Worm (Caenorhabditis elegans) whole organism, L4 larva: ENCODE data around the gene mtrr-1.
A peak's percentile ranks its signal among the peaks of the same experiment; 100 is the strongest.

Experiments
- F37D6.2 ChIP-seq: sonication (generic microtip); optimal IDR thresholded peaks from 2 replicates; lab custom pipeline; 2016; ENCODE audit warnings: mild to moderate bottlenecking, missing genetic modification characterization, missing compliant biosample characterization
- R02D3.7 ChIP-seq: fragments of 150-350 bp; sonication (generic microtip); optimal IDR thresholded peaks from 3 replicates; lab custom pipeline; 2014; ENCODE audit warnings: missing biosample characterization, missing genetic modification characterization
- T20F7.1 ChIP-seq: fragments of 200-800 bp; sonication (Bioruptor generic); optimal IDR thresholded peaks from 2 replicates; lab custom pipeline; 2018; ENCODE audit warnings: mild to moderate bottlenecking, missing genetic modification characterization, missing compliant biosample characterization
- T26A8.4 ChIP-seq: fragments of 200-800 bp; sonication (Bioruptor generic); IDR thresholded peaks from 2 replicates; pipeline ENCODE4 v1.3.6; 2022; ENCODE audit warnings: missing genetic modification characterization, missing compliant biosample characterization
- Y48G9A.11 ChIP-seq: fragments of 200-800 bp; sonication (Bioruptor generic); IDR thresholded peaks from 2 replicates; pipeline ENCODE4 v1.3.6; 2022; ENCODE audit warnings: missing genetic modification reagents, missing genetic modification characterization, missing compliant biosample characterization
- Y5F2A.4 ChIP-seq: fragments of 200-800 bp; sonication (Bioruptor generic); optimal IDR thresholded peaks from 2 replicates; lab custom pipeline; 2018; ENCODE audit warnings: mild to moderate bottlenecking, missing genetic modification characterization, missing compliant biosample characterization
- aha-1 ChIP-seq: fragments of 150-350 bp; peaks from one replicate; lab custom pipeline; 2014; ENCODE audit warnings: missing biosample characterization, missing genetic modification characterization
- ama-1 ChIP-seq: fragments of 150-350 bp; optimal IDR thresholded peaks from 2 replicates; lab custom pipeline; 2014; ENCODE audit warnings: inconsistent platforms, mixed read lengths
- arid-1 ChIP-seq: fragments of 200-800 bp; sonication (Bioruptor generic); conservative IDR thresholded peaks from 2 replicates; pipeline ENCODE4 v1.3.6; 2022; ENCODE audit warnings: missing genetic modification reagents, missing genetic modification characterization, missing compliant biosample characterization
- ceh-32 ChIP-seq: sonication (generic microtip); optimal IDR thresholded peaks from 2 replicates; lab custom pipeline; 2016; ENCODE audit warnings: mild to moderate bottlenecking, missing genetic modification characterization, missing compliant biosample characterization; ENCODE audit not compliant: poor library complexity
- ceh-44 ChIP-seq: fragments of 200-800 bp; sonication (Bioruptor generic); IDR thresholded peaks from 2 replicates; pipeline ENCODE4 v1.3.6; 2022; ENCODE audit warnings: missing genetic modification reagents, missing genetic modification characterization, missing compliant biosample characterization
- ceh-62 ChIP-seq: sonication (generic microtip); optimal IDR thresholded peaks from 2 replicates; lab custom pipeline; 2017; ENCODE audit warnings: missing biosample characterization, missing genetic modification characterization
- cey-2 ChIP-seq: sonication (generic microtip); optimal IDR thresholded peaks from 3 replicates; lab custom pipeline; 2017; ENCODE audit warnings: missing genetic modification characterization, mild to moderate bottlenecking, missing compliant biosample characterization, antibody characterized with exemption, borderline replicate concordance; ENCODE audit not compliant: insufficient read depth
- ctbp-1 ChIP-seq: fragments of 200-800 bp; sonication (Bioruptor generic); IDR thresholded peaks from 2 replicates; pipeline ENCODE4 v1.3.6; 2022; ENCODE audit warnings: missing genetic modification reagents, missing genetic modification characterization, missing compliant biosample characterization
- daf-8 ChIP-seq: fragments of 200-800 bp; sonication (Bioruptor generic); IDR thresholded peaks from 2 replicates; pipeline ENCODE4 v1.3.6; 2022; ENCODE audit warnings: missing genetic modification characterization, missing compliant biosample characterization
- egl-43 ChIP-seq: fragments of 200-800 bp; sonication (Bioruptor generic); IDR thresholded peaks from 2 replicates; pipeline ENCODE4 v1.3.6; 2022; ENCODE audit warnings: missing genetic modification reagents, missing genetic modification characterization, missing compliant biosample characterization
- hmg-1.1 ChIP-seq: fragments of 200-800 bp; sonication (Bioruptor generic); IDR thresholded peaks from 2 replicates; pipeline ENCODE4 v1.3.6; 2022; ENCODE audit warnings: missing genetic modification reagents, missing genetic modification characterization, missing compliant biosample characterization
- lin-13 ChIP-seq: fragments of 150-350 bp; optimal IDR thresholded peaks from 2 replicates; lab custom pipeline; 2014; ENCODE audit warnings: missing biosample characterization, missing genetic modification reagents, missing genetic modification characterization
- lin-15B ChIP-seq: fragments of 150-350 bp; sonication (generic microtip); optimal IDR thresholded peaks from 3 replicates; lab custom pipeline; 2014; ENCODE audit warnings: missing biosample characterization, missing genetic modification characterization
- lin-39 ChIP-seq: fragments of 150-350 bp; optimal IDR thresholded peaks from 2 replicates; lab custom pipeline; 2014; ENCODE audit warnings: missing biosample characterization, missing genetic modification reagents, missing genetic modification characterization
- lsy-2 ChIP-seq, 2 experiments: fragments of 150-350 bp in 1 of 2; sonication (generic microtip) in 1 of 2; optimal IDR thresholded peaks; 2 replicates each; lab custom pipeline; 2014 to 2017; ENCODE audit warnings: missing biosample characterization in 2 of 2, missing genetic modification characterization in 2 of 2
- mep-1 ChIP-seq: fragments of 150-350 bp; sonication (generic microtip); optimal IDR thresholded peaks from 3 replicates; lab custom pipeline; 2014; ENCODE audit warnings: missing biosample characterization, missing genetic modification characterization
- nhr-48 ChIP-seq: sonication (generic microtip); optimal IDR thresholded peaks from 2 replicates; lab custom pipeline; 2016; ENCODE audit warnings: mild to moderate bottlenecking, missing genetic modification characterization, missing compliant biosample characterization
- nhr-77 ChIP-seq: fragments of 150-350 bp; optimal IDR thresholded peaks from 2 replicates; lab custom pipeline; 2014; ENCODE audit warnings: missing biosample characterization, missing genetic modification characterization
- rbr-2 ChIP-seq: sonication (generic microtip); optimal IDR thresholded peaks from 2 replicates; lab custom pipeline; 2016; ENCODE audit warnings: missing genotype, missing genetic modification characterization, missing compliant biosample characterization
- set-16 ChIP-seq: fragments of 200-800 bp; sonication (Bioruptor generic); IDR thresholded peaks from 2 replicates; pipeline ENCODE4 v1.3.6; 2022; ENCODE audit warnings: missing genetic modification reagents, missing genetic modification characterization, missing compliant biosample characterization
- spr-1 ChIP-seq: sonication (generic microtip); optimal IDR thresholded peaks from 2 replicates; lab custom pipeline; 2016; ENCODE audit warnings: mild to moderate bottlenecking, missing genetic modification characterization, missing compliant biosample characterization
- unc-130 ChIP-seq: sonication (generic microtip); optimal IDR thresholded peaks from 2 replicates; lab custom pipeline; 2016; ENCODE audit warnings: missing genetic modification reagents, missing genetic modification characterization, missing compliant biosample characterization
- unc-62 ChIP-seq, 3 experiments: fragments of 150-350 bp in 1 of 3; sonication (generic microtip); optimal IDR thresholded peaks in 2 of 3; peaks in 1 of 3; 1 replicate in 1 of 3; 2 replicates in 2 of 3; lab custom pipeline; 2014 to 2017; ENCODE audit warnings: missing biosample characterization in 3 of 3, missing genetic modification characterization in 3 of 3, missing genetic modification reagents in 3 of 3, missing genotype in 1 of 3
- zag-1 ChIP-seq: fragments of 150-350 bp; optimal IDR thresholded peaks from 2 replicates; lab custom pipeline; 2014; ENCODE audit warnings: missing biosample characterization, missing genetic modification characterization
- ztf-11 ChIP-seq: fragments of 150-350 bp; optimal IDR thresholded peaks from 2 replicates; lab custom pipeline; 2014; ENCODE audit warnings: missing biosample characterization, missing genetic modification characterization

The mtrr-1 gene

DNA sequence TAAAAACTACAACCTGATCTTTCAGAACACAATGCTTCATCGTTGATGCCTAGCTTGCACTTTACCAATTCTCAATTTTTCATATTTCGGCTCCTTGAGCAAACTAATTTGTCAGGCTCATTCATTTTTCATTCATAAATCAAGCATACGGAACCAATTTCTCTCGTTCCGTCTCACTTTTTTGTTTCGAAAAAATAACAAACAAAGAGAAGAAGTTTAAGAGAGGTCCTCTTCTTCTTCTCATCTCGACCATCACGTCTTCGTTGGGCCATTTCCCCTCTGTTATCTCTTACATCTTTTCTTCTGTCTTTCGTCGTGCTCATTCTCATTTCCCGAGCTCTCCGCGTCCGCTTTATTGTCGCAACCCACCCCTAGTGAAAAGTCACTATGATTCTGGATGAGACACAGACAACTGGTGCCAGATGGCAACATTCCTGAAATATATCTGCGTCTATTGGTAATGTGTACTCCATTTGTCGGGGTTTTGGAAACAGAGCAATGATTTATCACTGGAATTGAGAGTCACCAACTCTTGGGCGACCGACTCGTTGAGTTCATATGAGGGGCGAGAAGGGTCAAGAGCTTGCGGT is 21.0 kb upstream of the mtrr-1 start (continued):
- TF ChIP-seq hmg-1.1 (GFP tag; lab: Robert Waterston, UW) (peak; percentile 25; the same call in 1 of the 2 replicates), arid-1 (no peak), Y5F2A.4 (GFP tag; lab: Kevin White, UChicago) (no peak), nhr-48 (tag; lab: Kevin White, UChicago) (no peak), aha-1 (peak; percentile 96), cey-2 (tag; lab: Kevin White, UChicago) (no peak), lsy-2 (tag; optimal IDR thresholded peaks at IDR 0.05; lab: Kevin White, UChicago) (peak in 1 of 2 experiments; percentile 41), unc-62 (GFP tag; optimal IDR thresholded peaks at IDR 0.05 in 1 of 2; lab: Kevin White, UChicago) (peak in 1 of 2 experiments; percentile 59), unc-62 (tag; optimal IDR thresholded peaks at IDR 0.05; lab: Kevin White, UChicago) (no peak), zag-1 (tag; lab: Kevin White, UChicago) (no peak), lin-39 (tag; lab: Kevin White, UChicago) (no peak), mep-1 (tag; lab: Kevin White, UChicago) (no peak), Y48G9A.11 (no peak), nhr-77 (no peak), ceh-62 (tag; lab: Kevin White, UChicago) (no peak), spr-1 (tag; lab: Kevin White, UChicago) (no peak), T20F7.1 (GFP tag; lab: Kevin White, UChicago) (no peak), ceh-44 (GFP tag; lab: Robert Waterston, UW) (no peak), ctbp-1 (GFP tag; lab: Robert Waterston, UW) (no peak), F37D6.2 (no peak), egl-43 (peak; percentile 52; the same call in 1 of the 2 replicates), ztf-11 (tag; lab: Kevin White, UChicago) (no peak)

DNA sequence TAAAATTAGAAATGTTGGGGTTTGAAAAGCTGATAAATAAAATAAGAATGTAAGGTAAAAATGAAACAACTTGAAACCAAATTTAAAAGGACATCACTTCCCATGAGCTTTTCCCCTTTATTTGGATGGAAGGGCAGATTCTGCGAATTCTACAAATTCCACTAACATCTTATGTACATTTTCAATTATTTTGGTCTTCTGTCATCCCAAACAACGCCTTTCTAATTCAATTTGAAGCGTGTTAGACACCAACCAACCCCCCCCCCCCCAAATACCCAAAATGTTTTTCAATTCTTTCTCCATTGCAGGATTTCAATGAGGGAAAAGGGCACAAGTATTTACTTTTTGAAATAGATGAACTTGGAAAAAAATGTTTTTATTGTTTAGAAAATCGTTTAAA is 20.1 kb upstream of the mtrr-1 start:
- TF ChIP-seq aha-1 (peak; percentile 64), lin-13 (GFP tag; lab: Kevin White, UChicago) (no peak)
- TF ChIP-seq, all 104 proteins: peak for 1

DNA sequence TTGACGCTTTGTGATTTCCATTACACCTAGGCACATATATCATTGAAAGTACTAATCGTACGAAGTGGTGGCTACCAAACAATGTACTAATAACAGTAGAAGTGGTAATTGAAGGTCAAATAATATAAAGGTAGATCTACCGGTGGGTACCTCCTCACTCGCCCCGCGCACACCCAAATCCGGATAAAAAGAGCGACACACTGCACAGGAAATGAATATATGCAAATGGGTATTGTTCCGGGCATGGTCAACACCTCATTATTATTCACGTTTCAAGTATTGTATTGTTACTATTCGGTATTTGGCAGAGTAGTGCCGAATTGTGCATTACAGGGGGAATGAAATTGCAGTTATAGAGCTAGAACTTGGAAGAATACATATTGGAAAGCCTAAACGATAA is 19.5 kb upstream of the mtrr-1 start:
- TF ChIP-seq mep-1 (tag; lab: Kevin White, UChicago), result no peak
- no peak for TF ChIP-seq aha-1
- TF ChIP-seq ama-1 (lab: Kevin White, UChicago), result no peak

DNA sequence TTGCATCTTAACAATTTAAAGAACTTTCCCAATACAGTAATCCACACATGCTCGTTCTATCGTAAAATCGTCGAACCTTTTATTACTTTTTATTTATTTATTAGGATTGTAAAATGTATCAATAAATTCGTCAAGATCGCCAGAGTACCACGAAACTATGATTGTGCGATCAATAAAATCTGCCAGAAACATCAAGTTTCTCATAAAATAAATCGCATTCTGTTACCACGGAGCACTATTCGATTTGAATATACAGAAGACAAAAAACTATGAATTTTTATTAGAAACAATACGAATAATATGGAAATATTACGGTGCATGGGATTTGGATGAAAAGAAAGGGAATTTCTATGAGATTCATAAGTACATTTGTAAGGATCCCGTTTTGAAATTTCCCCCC is 19.0 kb upstream of the mtrr-1 start, which contains the start of gene C01G6.2:
Gene C01G6.2 (plus strand): TSS at position 301 of the 400 bp plus-strand sequence.
- no peak for TF ChIP-seq ceh-32
- no peak for TF ChIP-seq lin-15B (tag; lab: Kevin White, UChicago)
- TF ChIP-seq set-16, result no peak
- TF ChIP-seq unc-62 (GFP tag; optimal IDR thresholded peaks at IDR 0.05 in 1 of 2; lab: Kevin White, UChicago), result peak in 1 of 2 experiments; percentile 17
- no peak for TF ChIP-seq unc-62 (tag; optimal IDR thresholded peaks at IDR 0.05; lab: Kevin White, UChicago)
- TF ChIP-seq R02D3.7 (tag; lab: Kevin White, UChicago), result no peak

DNA sequence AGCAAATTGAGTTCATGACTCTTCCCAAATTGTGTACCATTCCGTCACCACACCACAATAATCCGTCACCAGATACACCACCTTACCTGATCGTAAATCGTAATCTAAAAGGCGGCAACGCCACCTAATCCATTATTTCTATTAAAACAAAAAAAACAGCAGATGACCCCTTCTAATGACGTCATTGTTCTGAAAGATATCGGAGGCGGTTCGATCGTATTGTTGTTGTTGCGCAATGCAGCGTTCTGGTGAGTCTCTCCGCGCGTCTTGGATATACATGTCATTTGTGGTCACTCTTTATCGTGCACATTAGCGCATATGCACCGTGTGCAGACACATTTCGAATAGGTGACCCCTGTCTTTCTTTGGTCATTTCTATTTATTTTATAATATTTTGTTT is 16.8 kb upstream of the mtrr-1 start:
- TF ChIP-seq unc-62 (GFP tag; optimal IDR thresholded peaks at IDR 0.05 in 1 of 2; lab: Kevin White, UChicago), result peak in 1 of 2 experiments; percentile 30
- no peak for TF ChIP-seq unc-62 (tag; optimal IDR thresholded peaks at IDR 0.05; lab: Kevin White, UChicago)
- TF ChIP-seq rbr-2, result no peak

DNA sequence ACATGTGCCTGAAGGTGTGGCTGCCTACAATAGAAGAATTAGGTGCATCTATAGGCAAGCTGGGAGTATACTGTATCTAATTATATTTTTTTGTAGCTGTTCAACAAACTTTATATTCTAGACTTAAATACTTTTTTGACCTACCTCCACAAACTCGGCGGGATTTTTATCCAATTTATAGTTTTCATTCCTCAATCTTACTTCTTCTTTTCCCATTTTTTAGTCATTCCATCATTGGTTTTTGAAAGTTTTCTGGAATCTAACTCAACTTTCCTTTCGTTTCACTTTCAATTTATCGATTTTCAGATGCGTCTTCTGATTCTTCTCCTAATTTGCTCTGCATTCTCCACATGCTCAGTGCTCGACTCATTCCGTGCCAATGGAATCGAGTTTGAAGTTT is 16.2 kb upstream of the mtrr-1 start, which contains the start of gene C01G6.3:
Gene C01G6.3 (plus strand): TSS at position 301 of the 400 bp plus-strand sequence.
- TF ChIP-seq daf-8 (no peak), T26A8.4 (GFP tag; lab: Robert Waterston, UW) (no peak), unc-130 (GFP tag; lab: Kevin White, UChicago) (no peak)
